Worm (Caenorhabditis elegans): ENCODE results near the gene sox-4.

Gene sox-4

ce11 chrX:3534218-3534617 lies 25.4 kb upstream of the sox-4 start:
- TF ChIP-seq hlh-1 (tag; optimal IDR thresholded peaks at IDR 0.05) = peak; percentile 42
- no peak for TF ChIP-seq ceh-83 (GFP tag; optimal IDR thresholded peaks at IDR 0.05)

DNA sequence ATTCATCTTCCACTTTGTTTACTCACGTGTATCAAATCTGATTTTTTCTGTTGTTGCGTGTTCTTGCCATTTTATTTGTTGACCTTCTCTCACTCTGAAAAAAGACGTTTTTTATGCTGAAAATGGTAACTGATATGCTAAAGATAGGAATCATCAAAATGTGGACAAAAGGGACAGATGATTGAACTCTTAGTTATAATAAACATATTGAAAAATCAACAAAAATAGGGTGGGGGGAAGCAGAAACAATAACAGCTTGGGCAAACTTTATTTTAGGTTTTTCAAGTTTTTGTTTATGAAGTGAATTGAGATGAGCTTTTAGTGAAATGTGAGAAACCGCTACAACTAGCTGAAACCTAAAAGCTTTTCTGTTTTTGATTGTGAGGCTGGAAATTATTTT lies 24.1 kb upstream of the sox-4 start, which contains the start of gene F56B6.6:
Gene F56B6.6, minus strand, starts transcription at position 101 of the 400 bp plus-strand sequence.
- TF ChIP-seq M03D4.4 (tag; optimal IDR thresholded peaks at IDR 0.05) (no peak), nhr-12 (tag; optimal IDR thresholded peaks at IDR 0.05) (no peak), ztf-11 (tag; optimal IDR thresholded peaks at IDR 0.05) (no peak), ceh-39 (tag; optimal IDR thresholded peaks at IDR 0.05) (no peak), flh-1 (GFP tag; optimal IDR thresholded peaks at IDR 0.05) (no peak), ceh-83 (GFP tag; optimal IDR thresholded peaks at IDR 0.05) (no peak), bed-3 (GFP tag; optimal IDR thresholded peaks at IDR 0.05) (no peak), elt-1 (tag; optimal IDR thresholded peaks at IDR 0.05; ENCODE audit: borderline replicate concordance, insufficient read depth) (no peak), mep-1 (tag; optimal IDR thresholded peaks at IDR 0.05) (no peak), elt-3 (tag; optimal IDR thresholded peaks at IDR 0.05) (no peak), pha-4 (tag; optimal IDR thresholded peaks at IDR 0.05) (no peak), unc-120 (tag; optimal IDR thresholded peaks at IDR 0.05; ENCODE audit: poor library complexity, severe bottlenecking) (no peak), unc-39 (tag; optimal IDR thresholded peaks at IDR 0.05) (no peak), nhr-2 (tag; optimal IDR thresholded peaks at IDR 0.05) (no peak), mls-2 (tag; optimal IDR thresholded peaks at IDR 0.05) (no peak), ham-2 (GFP tag; optimal IDR thresholded peaks at IDR 0.05) (no peak), lin-13 (tag; optimal IDR thresholded peaks at IDR 0.05) (no peak), snpc-4 (tag; optimal IDR thresholded peaks at IDR 0.05) (no peak), nhr-76 (tag; optimal IDR thresholded peaks at IDR 0.05) (no peak), ceh-43 (GFP tag; optimal IDR thresholded peaks at IDR 0.05) (no peak)

DNA sequence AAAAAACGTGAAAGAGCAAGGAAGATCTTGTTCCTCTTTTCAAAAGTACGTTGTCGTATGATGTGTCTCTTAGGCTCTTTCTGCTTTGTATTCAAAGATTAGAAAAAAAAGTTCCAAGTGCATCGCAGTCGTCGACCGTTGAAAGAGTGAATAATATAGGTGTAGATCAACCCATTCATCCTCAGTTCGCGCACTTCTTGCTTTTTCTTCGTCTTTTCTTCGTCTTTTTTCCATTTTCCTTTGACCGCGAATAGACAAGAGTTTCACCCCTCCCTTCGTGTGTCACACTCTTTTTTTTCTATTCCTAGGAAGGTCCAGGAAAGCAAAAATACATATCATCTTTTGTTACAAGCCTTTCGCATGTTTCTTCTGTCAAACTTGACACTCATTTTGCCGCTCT lies 17.9 kb upstream of the sox-4 start:
- TF ChIP-seq ztf-11 (tag; optimal IDR thresholded peaks at IDR 0.05) (no peak), zip-8 (tag; optimal IDR thresholded peaks at IDR 0.05) (no peak), cnd-1 (tag; optimal IDR thresholded peaks at IDR 0.05) (no peak)

DNA sequence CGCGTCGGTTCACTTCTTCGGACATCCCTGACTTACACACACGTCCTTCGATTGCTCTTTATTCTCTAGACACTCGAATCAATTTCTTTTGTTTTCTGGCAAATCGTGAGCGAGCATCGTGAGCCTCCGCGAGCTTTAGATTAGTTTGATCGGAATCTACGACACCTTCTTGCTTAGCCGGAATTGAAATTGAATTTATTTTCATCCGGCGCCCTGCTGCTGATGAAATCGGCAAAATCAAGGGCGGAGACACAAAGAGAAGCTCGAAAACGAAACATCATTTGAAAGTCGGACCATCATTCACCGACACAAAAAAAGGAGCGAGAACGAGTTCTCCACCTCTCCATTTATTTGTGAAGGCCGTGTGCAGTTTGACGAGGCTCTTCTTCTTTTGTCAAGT lies 9.7 kb upstream of the sox-4 start, which contains the start of gene npr-16:
Gene npr-16, plus strand, starts transcription at position 301 of the 400 bp plus-strand sequence.
- TF ChIP-seq nhr-28 (tag; optimal IDR thresholded peaks at IDR 0.05) (no peak), lin-32 (GFP tag; optimal IDR thresholded peaks at IDR 0.05) (no peak), cnd-1 (tag; optimal IDR thresholded peaks at IDR 0.05) (no peak), ham-2 (GFP tag; optimal IDR thresholded peaks at IDR 0.05) (no peak), mab-5 (tag; optimal IDR thresholded peaks at IDR 0.05) (no peak)

DNA sequence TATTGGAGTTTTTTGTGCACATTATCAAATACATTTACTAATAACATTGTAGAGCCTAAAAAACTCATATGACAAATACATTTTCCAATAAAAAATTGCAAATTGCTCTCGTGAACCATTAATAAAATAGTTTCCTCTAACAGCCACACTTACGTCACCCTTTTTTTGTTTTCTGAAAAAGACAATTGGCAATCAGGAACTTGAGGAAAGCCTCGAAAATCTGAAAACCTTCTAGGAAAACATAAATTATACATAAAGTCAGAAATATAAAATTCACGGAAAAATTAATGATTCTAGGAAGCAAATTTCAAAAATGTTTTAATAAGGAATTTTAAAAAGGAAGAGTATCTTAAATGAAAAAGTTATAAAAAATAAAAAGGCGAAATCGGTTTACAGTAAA lies 8.3 kb upstream of the sox-4 start:
- TF ChIP-seq unc-39 (tag; optimal IDR thresholded peaks at IDR 0.05) = no peak
- TF ChIP-seq bed-3 (GFP tag; optimal IDR thresholded peaks at IDR 0.05) = no peak
- TF ChIP-seq drap-1 (GFP tag; optimal IDR thresholded peaks at IDR 0.05) = no peak
- TF ChIP-seq ceh-43 (GFP tag; optimal IDR thresholded peaks at IDR 0.05) = no peak
- no peak for TF ChIP-seq mls-2 (tag; optimal IDR thresholded peaks at IDR 0.05)

DNA sequence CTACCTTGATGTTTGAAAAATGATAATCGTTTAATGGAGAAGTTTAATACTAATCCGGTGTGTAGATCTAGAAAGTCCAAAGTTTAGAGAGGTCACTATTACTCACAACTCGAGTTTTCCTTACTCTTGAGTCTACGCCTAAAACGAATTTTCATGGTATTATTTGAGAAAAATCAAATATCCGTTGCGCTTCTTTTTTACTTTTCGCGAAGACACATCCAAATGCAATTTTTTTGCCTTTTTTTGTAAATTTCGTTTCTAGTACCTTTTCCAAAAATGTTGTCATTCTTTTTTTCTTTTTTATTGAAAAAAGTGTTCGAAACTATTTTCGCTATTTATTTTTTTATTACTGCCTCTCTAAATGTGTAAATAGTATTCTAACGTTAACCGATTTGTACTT lies 4.9 kb upstream of the sox-4 start:
- no peak for TF ChIP-seq flh-1 (GFP tag; optimal IDR thresholded peaks at IDR 0.05)
- peak; percentile 54 for TF ChIP-seq ces-1 (GFP tag; optimal IDR thresholded peaks at IDR 0.05)
- TF ChIP-seq nhr-2 (tag; optimal IDR thresholded peaks at IDR 0.05) = no peak

- TF ChIP-seq M03D4.4 (tag; optimal IDR thresholded peaks at IDR 0.05) (no peak), lin-13 (tag; optimal IDR thresholded peaks at IDR 0.05) (no peak), hlh-1 (tag; optimal IDR thresholded peaks at IDR 0.05) (no peak), pha-4 (tag; optimal IDR thresholded peaks at IDR 0.05) (no peak), elt-1 (tag; optimal IDR thresholded peaks at IDR 0.05; ENCODE audit: borderline replicate concordance, insufficient read depth) (no peak), tbx-8 (GFP tag; optimal IDR thresholded peaks at IDR 0.05) (no peak), nhr-12 (tag; optimal IDR thresholded peaks at IDR 0.05) (no peak), mab-5 (tag; optimal IDR thresholded peaks at IDR 0.05) (no peak), nhr-237 (tag; optimal IDR thresholded peaks at IDR 0.05) (no peak), ceh-43 (GFP tag; optimal IDR thresholded peaks at IDR 0.05) (no peak), unc-62 (GFP tag; optimal IDR thresholded peaks at IDR 0.05) (no peak), zip-8 (tag; optimal IDR thresholded peaks at IDR 0.05) (no peak), ceh-39 (tag; optimal IDR thresholded peaks at IDR 0.05) (no peak), lsy-2 (tag; optimal IDR thresholded peaks at IDR 0.05) (no peak), nhr-2 (tag; optimal IDR thresholded peaks at IDR 0.05) (no peak)
Measured at ce11 chrX:3507214-3507613, 1.6 kb downstream of the sox-4 start.
